Worm (Caenorhabditis elegans): ENCODE results near the gene ZC317.2.

- TF ChIP-seq ztf-11 (tag; optimal IDR thresholded peaks at IDR 0.05): no peak
- no peak for TF ChIP-seq lin-15B (tag; optimal IDR thresholded peaks at IDR 0.05)
- TF ChIP-seq nhr-23 (tag; optimal IDR thresholded peaks at IDR 0.05): no peak
- no peak for TF ChIP-seq tbx-2 (tag; optimal IDR thresholded peaks at IDR 0.05)
- TF ChIP-seq ceh-16 (tag; optimal IDR thresholded peaks at IDR 0.05): no peak
- TF ChIP-seq egl-5 (tag; optimal IDR thresholded peaks at IDR 0.05): no peak
- TF ChIP-seq nhr-237 (tag; optimal IDR thresholded peaks at IDR 0.05): no peak
- no peak for TF ChIP-seq nhr-28 (tag; optimal IDR thresholded peaks at IDR 0.05)
- no peak for TF ChIP-seq nhr-25 (tag; optimal IDR thresholded peaks at IDR 0.05)
- TF ChIP-seq lin-39 (tag; optimal IDR thresholded peaks at IDR 0.05): no peak
- TF ChIP-seq fos-1 (tag; optimal IDR thresholded peaks at IDR 0.05): no peak
- no peak for TF ChIP-seq ama-1 (optimal IDR thresholded peaks at IDR 0.05)
- TF ChIP-seq nhr-11 (tag; optimal IDR thresholded peaks at IDR 0.05): no peak
Observed at ce11 chrV:5419915-5420314, 40.0 kb upstream of the ZC317.2 start, which contains the start of gene F08F3.6.

Data from whole organism, L3 larva.